Fruit fly (Drosophila melanogaster) whole organism, embryonic: Measurements from ENCODE around the gene CG13108.

Experiments used
- Abd-B ChIP-seq: fragments of 200-800 bp; sonication (Bioruptor generic); optimal IDR thresholded peaks from 2 replicates; lab custom pipeline; 2018; ENCODE audit warnings: missing biosample characterization, mild to moderate bottlenecking, missing genetic modification characterization, moderate library complexity
- B-H2 ChIP-seq: fragments of 200-800 bp; sonication (Bioruptor generic); optimal IDR thresholded peaks from 2 replicates; lab custom pipeline; 2018; ENCODE audit warnings: missing biosample characterization, mild to moderate bottlenecking, missing genetic modification characterization
- CG11456 ChIP-seq: fragments of 200-800 bp; sonication (Bioruptor generic); IDR thresholded peaks from 3 replicates; pipeline ENCODE4 v1.3.6; 2022; ENCODE audit warnings: missing biosample characterization, missing genetic modification characterization
- CG11696 ChIP-seq: fragments of 200-800 bp; sonication (Bioruptor generic); IDR thresholded peaks from 2 replicates; pipeline ENCODE4 v1.3.6; 2022; ENCODE audit warnings: missing biosample characterization, missing genetic modification characterization
- CG12071 ChIP-seq: fragments of 200-800 bp; sonication (Bioruptor generic); optimal IDR thresholded peaks from 3 replicates; lab custom pipeline; 2018; ENCODE audit warnings: missing biosample characterization, mild to moderate bottlenecking, missing genetic modification characterization
- CG13287 ChIP-seq: fragments of 200-800 bp; sonication (Bioruptor generic); IDR thresholded peaks from 2 replicates; pipeline ENCODE4 v1.3.6; 2022; ENCODE audit warnings: missing biosample characterization, missing genetic modification characterization; ENCODE audit not compliant: partially characterized antibody
- CG13624 ChIP-seq: fragments of 200-800 bp; sonication (Bioruptor generic); optimal IDR thresholded peaks from 2 replicates; lab custom pipeline; 2016; ENCODE audit warnings: missing biosample characterization, missing genetic modification characterization
- CG13894 ChIP-seq: fragments of 200-800 bp; sonication (Bioruptor generic); optimal IDR thresholded peaks from 3 replicates; lab custom pipeline; 2018; ENCODE audit warnings: missing biosample characterization, mild to moderate bottlenecking, missing genetic modification characterization, moderate library complexity
- CG17568 ChIP-seq: fragments of 200-800 bp; sonication (Bioruptor generic); optimal IDR thresholded peaks from 2 replicates; lab custom pipeline; 2018; ENCODE audit warnings: missing biosample characterization, mild to moderate bottlenecking, missing genetic modification characterization, moderate library complexity
- CG2120 ChIP-seq: fragments of 200-800 bp; sonication (Bioruptor generic); optimal IDR thresholded peaks from 3 replicates; lab custom pipeline; 2016; ENCODE audit warnings: missing biosample characterization, missing genetic modification characterization
- CG2712 ChIP-seq: fragments of 200-800 bp; optimal IDR thresholded peaks from 3 replicates; lab custom pipeline; 2019; ENCODE audit warnings: missing biosample characterization, mild to moderate bottlenecking, missing genetic modification characterization, moderate library complexity
- CG30020 ChIP-seq: fragments of 200-800 bp; optimal IDR thresholded peaks from 2 replicates; lab custom pipeline; 2019; ENCODE audit warnings: missing biosample characterization, mild to moderate bottlenecking, missing genetic modification characterization, moderate library complexity
- CG7372 ChIP-seq: fragments of 200-800 bp; sonication (Bioruptor generic); IDR thresholded peaks from 2 replicates; pipeline ENCODE4 v1.3.6; 2022; ENCODE audit warnings: missing biosample characterization, missing genetic modification characterization
- CG8290 ChIP-seq, 3 experiments: fragments of 200-800 bp; sonication (Bioruptor generic); optimal IDR thresholded peaks; 2 replicates each; lab custom pipeline; 2016 to 2019; ENCODE audit warnings: missing biosample characterization in 3 of 3, missing genetic modification characterization in 3 of 3, mild to moderate bottlenecking in 2 of 3, moderate library complexity in 1 of 3
- CG9437 ChIP-seq: fragments of 200-800 bp; sonication (Bioruptor generic); optimal IDR thresholded peaks from 2 replicates; lab custom pipeline; 2018; ENCODE audit warnings: missing biosample characterization, mild to moderate bottlenecking, missing genetic modification characterization
- E2f1 ChIP-seq: fragments of 200-800 bp; sonication (Bioruptor generic); IDR thresholded peaks from 2 replicates; pipeline ENCODE4 v1.3.6; 2022; ENCODE audit warnings: missing biosample characterization, missing genetic modification characterization
- Eip74EF ChIP-seq, 2 experiments: fragments of 200-800 bp in 1 of 2; fragments of >200 bp in 1 of 2; sonication (Bioruptor generic) in 1 of 2; optimal IDR thresholded peaks; 2 replicates each; lab custom pipeline; 2017 to 2019; ENCODE audit warnings: missing biosample characterization in 2 of 2, missing genetic modification characterization in 2 of 2, mild to moderate bottlenecking in 1 of 2, moderate library complexity in 1 of 2
- Ets65A ChIP-seq: fragments of 200-800 bp; sonication (Bioruptor generic); peaks from one replicate; lab custom pipeline; 2016; ENCODE audit warnings: missing biosample characterization, missing genetic modification characterization
- GATAe ChIP-seq: fragments of 200-800 bp; sonication (Bioruptor generic); conservative IDR thresholded peaks from 2 replicates; pipeline ENCODE4 v1.3.6; 2022; ENCODE audit warnings: missing biosample characterization, missing genetic modification characterization
- H15 ChIP-seq: fragments of 200-800 bp; sonication (Bioruptor generic); IDR thresholded peaks from 3 replicates; pipeline ENCODE4 v1.3.6; 2022; ENCODE audit warnings: missing biosample characterization, missing genetic modification characterization
- HHEX ChIP-seq: fragments of 200-800 bp; sonication (Bioruptor generic); optimal IDR thresholded peaks from 3 replicates; lab custom pipeline; 2017; ENCODE audit warnings: missing biosample characterization, mild to moderate bottlenecking, missing genetic modification characterization, missing genetic modification reagents
- Jarid2 ChIP-seq: fragments of 200-800 bp; sonication (Bioruptor generic); optimal IDR thresholded peaks from 3 replicates; lab custom pipeline; 2017; ENCODE audit warnings: mild to moderate bottlenecking, missing biosample characterization, missing genetic modification reagents, missing genetic modification characterization
- Lim3 ChIP-seq: fragments of 200-800 bp; sonication (Bioruptor generic); IDR thresholded peaks from 2 replicates; pipeline ENCODE4 v1.3.6; 2022; ENCODE audit warnings: missing biosample characterization, missing genetic modification characterization
- Mad ChIP-seq: fragments of 200-800 bp; sonication (Bioruptor generic); optimal IDR thresholded peaks from 2 replicates; lab custom pipeline; 2016; ENCODE audit warnings: missing biosample characterization, missing genetic modification characterization
- Pdp1 ChIP-seq, 2 experiments: fragments of 200-800 bp; sonication (Bioruptor generic); optimal IDR thresholded peaks; 3 replicates each; lab custom pipeline; 2016; ENCODE audit warnings: missing biosample characterization in 2 of 2, missing genetic modification characterization in 2 of 2, mild to moderate bottlenecking in 1 of 2, moderate library complexity in 1 of 2
- Ssrp ChIP-seq: fragments of 200-800 bp; sonication (Bioruptor generic); optimal IDR thresholded peaks from 2 replicates; lab custom pipeline; 2018; ENCODE audit warnings: missing biosample characterization, mild to moderate bottlenecking, missing genetic modification characterization, moderate library complexity
- Xrp1 ChIP-seq: fragments of 200-800 bp; sonication (Bioruptor generic); IDR thresholded peaks from 2 replicates; pipeline ENCODE4 v1.3.6; 2022; ENCODE audit warnings: missing biosample characterization, missing genetic modification characterization
- aop ChIP-seq: fragments of 200-800 bp; sonication (Bioruptor generic); IDR thresholded peaks from 2 replicates; pipeline ENCODE4 v1.3.6; 2022; ENCODE audit warnings: missing biosample characterization, missing genetic modification characterization
- chinmo ChIP-seq: fragments of 200-800 bp; sonication (Bioruptor generic); IDR thresholded peaks from 4 replicates; pipeline ENCODE4 v1.3.6; 2022; ENCODE audit warnings: missing biosample characterization, missing genetic modification characterization; ENCODE audit not compliant: partially characterized antibody
- ci ChIP-seq: fragments of 200-800 bp; sonication (Bioruptor generic); IDR thresholded peaks from 3 replicates; pipeline ENCODE4 v1.3.6; 2022; ENCODE audit warnings: missing biosample characterization, missing genetic modification characterization
- crol ChIP-seq: fragments of 200-800 bp; sonication (Bioruptor generic); IDR thresholded peaks from 2 replicates; pipeline ENCODE4 v1.3.6; 2022; ENCODE audit warnings: missing biosample characterization, missing genetic modification characterization
- dmrt11E ChIP-seq: fragments of 200-800 bp; sonication (Bioruptor generic); optimal IDR thresholded peaks from 3 replicates; lab custom pipeline; 2018; ENCODE audit warnings: missing biosample characterization, mild to moderate bottlenecking, missing genetic modification characterization, moderate library complexity
- dpn ChIP-seq, 2 experiments: fragments of 200-800 bp; sonication (Bioruptor generic); optimal IDR thresholded peaks; 3 replicates each; lab custom pipeline; 2016; ENCODE audit warnings: missing biosample characterization in 2 of 2, missing genetic modification characterization in 2 of 2
- exex ChIP-seq: fragments of 200-800 bp; sonication (Bioruptor generic); optimal IDR thresholded peaks from 4 replicates; lab custom pipeline; 2018; ENCODE audit warnings: missing biosample characterization, mild to moderate bottlenecking, missing genetic modification characterization, moderate library complexity
- ftz-f1 ChIP-seq: fragments of 200-800 bp; sonication (Bioruptor generic); optimal IDR thresholded peaks from 2 replicates; lab custom pipeline; 2016; ENCODE audit warnings: missing biosample characterization, missing genetic modification characterization
- hbn ChIP-seq: fragments of 200-800 bp; sonication (Bioruptor generic); IDR thresholded peaks from 2 replicates; pipeline ENCODE4 v1.3.6; 2022; ENCODE audit warnings: missing biosample characterization, missing genetic modification characterization; ENCODE audit not compliant: partially characterized antibody
- hkb ChIP-seq, 2 experiments: fragments of 200-800 bp in 1 of 2; fragments of >200 bp in 1 of 2; sonication (Bioruptor generic) in 1 of 2; IDR thresholded peaks in 1 of 2; optimal IDR thresholded peaks in 1 of 2; 2 replicates each; pipeline versions ENCODE4 v1.3.6 to Lab custom; 2017 to 2022; ENCODE audit warnings: missing biosample characterization in 1 of 2, missing genetic modification characterization in 1 of 2
- hth ChIP-seq: fragments of >200 bp; optimal IDR thresholded peaks from 2 replicates; lab custom pipeline; 2017; ENCODE audit warnings: inconsistent platforms
- insv ChIP-seq, 2 experiments: fragments of 200-800 bp; sonication (Bioruptor generic); optimal IDR thresholded peaks; 3 replicates each; lab custom pipeline; 2016 to 2018; ENCODE audit warnings: missing biosample characterization in 2 of 2, missing genetic modification characterization in 2 of 2
- jigr1 ChIP-seq: fragments of 200-800 bp; sonication (Bioruptor generic); IDR thresholded peaks from 3 replicates; pipeline ENCODE4 v1.3.6; 2022; ENCODE audit warnings: missing biosample characterization, missing genetic modification characterization
- klu ChIP-seq: fragments of 200-800 bp; sonication (Bioruptor generic); IDR thresholded peaks from 2 replicates; pipeline ENCODE4 v1.3.6; 2022; ENCODE audit warnings: missing biosample characterization, missing genetic modification characterization
- knrl ChIP-seq: fragments of 200-800 bp; sonication (Bioruptor generic); IDR thresholded peaks from 3 replicates; pipeline ENCODE4 v1.3.6; 2022; ENCODE audit warnings: missing biosample characterization, missing genetic modification characterization; ENCODE audit not compliant: partially characterized antibody
- lmd ChIP-seq: fragments of 200-800 bp; sonication (Bioruptor generic); IDR thresholded peaks from 2 replicates; pipeline ENCODE4 v1.3.6; 2022; ENCODE audit warnings: missing biosample characterization, missing genetic modification characterization
- maf-S ChIP-seq: fragments of 200-800 bp; sonication (Bioruptor generic); optimal IDR thresholded peaks from 2 replicates; lab custom pipeline; 2016; ENCODE audit warnings: missing biosample characterization, missing genetic modification characterization
- rib ChIP-seq: fragments of 200-800 bp; sonication (Bioruptor generic); IDR thresholded peaks from 2 replicates; pipeline ENCODE4 v1.3.6; 2022; ENCODE audit warnings: missing biosample characterization, missing genetic modification characterization
- sim ChIP-seq: fragments of 200-800 bp; sonication (Bioruptor generic); IDR thresholded peaks from 2 replicates; pipeline ENCODE4 v1.3.6; 2022; ENCODE audit warnings: missing biosample characterization, missing genetic modification characterization
- stwl ChIP-seq: fragments of 200-800 bp; sonication (Bioruptor generic); optimal IDR thresholded peaks from 3 replicates; lab custom pipeline; 2018; ENCODE audit warnings: missing biosample characterization, mild to moderate bottlenecking, missing genetic modification characterization, moderate library complexity
- tio ChIP-seq: fragments of 200-800 bp; sonication (Bioruptor generic); optimal IDR thresholded peaks from 2 replicates; lab custom pipeline; 2017; ENCODE audit warnings: missing biosample characterization, missing genetic modification characterization, inconsistent platforms
- tna ChIP-seq: fragments of 200-800 bp; sonication (Bioruptor generic); IDR thresholded peaks from 2 replicates; pipeline ENCODE4 v1.3.6; 2022; ENCODE audit warnings: missing biosample characterization, missing genetic modification characterization; ENCODE audit not compliant: partially characterized antibody
- unpg ChIP-seq: fragments of 200-800 bp; sonication (Bioruptor generic); optimal IDR thresholded peaks from 3 replicates; lab custom pipeline; 2018; ENCODE audit warnings: missing biosample characterization, mild to moderate bottlenecking, missing genetic modification characterization, moderate library complexity
- wek ChIP-seq: fragments of 200-800 bp; sonication (Bioruptor generic); optimal IDR thresholded peaks from 3 replicates; lab custom pipeline; 2018; ENCODE audit warnings: missing biosample characterization, mild to moderate bottlenecking, missing genetic modification characterization, moderate library complexity

The CG13108 gene

DNA sequence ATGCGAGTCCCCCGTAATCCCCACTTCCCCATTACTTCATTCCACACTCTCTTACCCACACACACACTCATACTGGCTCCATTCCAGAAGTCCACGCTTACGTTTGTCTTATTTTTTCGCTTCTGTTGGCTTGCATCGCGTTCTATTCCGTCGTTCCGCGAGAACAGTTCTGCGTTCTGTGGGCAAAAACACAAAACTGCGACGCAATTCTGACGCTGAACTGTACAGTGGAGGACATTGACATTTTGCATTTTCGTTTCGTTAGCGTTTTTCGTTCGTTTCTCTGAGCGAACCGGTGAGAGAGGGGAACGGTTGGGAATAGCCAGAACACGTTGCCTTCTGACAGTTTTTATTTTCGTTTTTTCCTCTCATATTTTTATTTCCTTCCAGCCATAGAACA, 39.4 kb downstream of the CG13108 start (continued):
- TF ChIP-seq CG8290 (GFP tag; optimal IDR thresholded peaks at IDR 0.05; lab: Kevin White, UChicago) (no peak), CG8290 (tag; optimal IDR thresholded peaks at IDR 0.05; lab: Kevin White, UChicago) (peak in 1 of 2 experiments; percentile 57), tio (GFP tag; lab: Kevin White, UChicago) (no peak), knrl (GFP tag; lab: Robert Waterston, UW) (0 out of 3 replicates have a peak, but pooled peaks have one; percentile 6), HHEX (no peak), hkb (optimal IDR thresholded peaks at IDR 0.05; lab: Kevin White, UChicago) (no peak), hkb (GFP tag; IDR thresholded peaks at IDR 0.05; lab: Robert Waterston, UW) (0 out of 2 replicates have a peak, but pooled peaks have one; percentile 37), Pdp1 (GFP tag; optimal IDR thresholded peaks at IDR 0.05; lab: Kevin White, UChicago) (peak in 1 of 2 experiments; percentile 22), dmrt11E (tag; lab: Kevin White, UChicago) (no peak), exex (peak; percentile 28), Ets65A (GFP tag; lab: Kevin White, UChicago) (no peak), jigr1 (GFP tag; lab: Robert Waterston, UW) (no peak), CG30020 (tag; lab: Kevin White, UChicago) (peak; percentile 18), B-H2 (GFP tag; lab: Kevin White, UChicago) (peak; percentile 20), Xrp1 (GFP tag; lab: Robert Waterston, UW) (no peak), CG13624 (GFP tag; lab: Kevin White, UChicago) (peak; percentile 91), tna (GFP tag; lab: Robert Waterston, UW) (peak; percentile 14; the same call in 1 of the 2 replicates), CG7372 (GFP tag; lab: Robert Waterston, UW) (no peak), stwl (tag; lab: Kevin White, UChicago) (peak; percentile 24), Ssrp (tag; lab: Kevin White, UChicago) (no peak), GATAe (no peak), Jarid2 (GFP tag; lab: Kevin White, UChicago) (peak; percentile 22), hth (lab: Kevin White, UChicago) (no peak), Mad (no peak), maf-S (GFP tag; lab: Kevin White, UChicago) (no peak), CG11456 (no peak), crol (no peak), CG11696 (GFP tag; lab: Robert Waterston, UW) (no peak), sim (GFP tag; lab: Robert Waterston, UW) (no peak), CG13287 (peak; percentile 45; the same call in 1 of the 2 replicates), CG2712 (tag; lab: Kevin White, UChicago) (no peak), ci (0 out of 3 replicates have a peak, but pooled peaks have one; percentile 46), aop (GFP tag; lab: Robert Waterston, UW) (no peak), lmd (no peak), Abd-B (GFP tag; lab: Kevin White, UChicago) (no peak), wek (GFP tag; lab: Kevin White, UChicago) (no peak), klu (GFP tag; lab: Robert Waterston, UW) (no peak), CG9437 (GFP tag; lab: Kevin White, UChicago) (no peak), CG2120 (no peak), ftz-f1 (no peak), CG13894 (tag; lab: Kevin White, UChicago) (peak; percentile 69), E2f1 (GFP tag; lab: Robert Waterston, UW) (no peak)

- peak in 1 of 2 experiments; percentile 74 for TF ChIP-seq Pdp1 (GFP tag; optimal IDR thresholded peaks at IDR 0.05; lab: Kevin White, UChicago)
- no peak for TF ChIP-seq Eip74EF (GFP tag; optimal IDR thresholded peaks at IDR 0.05; lab: Kevin White, UChicago)
- peak in 1 of 2 experiments; percentile 16 for TF ChIP-seq insv (GFP tag; optimal IDR thresholded peaks at IDR 0.05; lab: Kevin White, UChicago)
- no peak for TF ChIP-seq hbn (GFP tag; lab: Robert Waterston, UW)
- peak; percentile 65 for TF ChIP-seq CG12071 (GFP tag; lab: Kevin White, UChicago)
- TF ChIP-seq dpn (GFP tag; optimal IDR thresholded peaks at IDR 0.05; lab: Kevin White, UChicago) = no peak
- peak; percentile 32; the same call in 1 of the 2 replicates for TF ChIP-seq Xrp1 (GFP tag; lab: Robert Waterston, UW)
- TF ChIP-seq rib (GFP tag; lab: Robert Waterston, UW) = peak; percentile 77
- TF ChIP-seq CG17568 = peak; percentile 11
- TF ChIP-seq chinmo = peak; percentile 87; the same call in 2 of the 4 replicates
- peak; percentile 35 for TF ChIP-seq unpg (GFP tag; lab: Kevin White, UChicago)
- no peak for TF ChIP-seq H15 (GFP tag; lab: Robert Waterston, UW)
- no peak for TF ChIP-seq Lim3 (GFP tag; lab: Robert Waterston, UW)
Measured at dm6 chr2L:9205133-9205615, 41.1 kb downstream of the CG13108 start.
